Worm (Caenorhabditis elegans) whole organism, L2 larva: ENCODE results near the gene ZK643.6.

ENCODE experiments used
- F13H6.1 ChIP-seq: sonication (generic microtip); optimal IDR thresholded peaks from 2 replicates; lab custom pipeline; 2016; ENCODE audit warnings: missing genetic modification characterization, missing compliant biosample characterization
- ama-1 ChIP-seq: fragments of 150-350 bp; optimal IDR thresholded peaks from 2 replicates; lab custom pipeline; 2018; ENCODE audit warnings: inconsistent platforms
- blmp-1 ChIP-seq: sonication (generic microtip); optimal IDR thresholded peaks from 2 replicates; lab custom pipeline; 2017; ENCODE audit warnings: missing genetic modification characterization, mild to moderate bottlenecking, missing compliant biosample characterization, antibody characterized with exemption, moderate library complexity; ENCODE audit not compliant: insufficient read depth
- lsy-2 ChIP-seq, 2 experiments: fragments of 150-350 bp in 1 of 2; sonication (generic microtip) in 1 of 2; optimal IDR thresholded peaks; 2 replicates each; lab custom pipeline; 2014 to 2017; ENCODE audit warnings: missing biosample characterization in 2 of 2, missing genetic modification characterization in 2 of 2
- mdl-1 ChIP-seq, 2 experiments: fragments of 150-350 bp in 1 of 2; sonication (generic microtip) in 1 of 2; optimal IDR thresholded peaks; 2 replicates each; lab custom pipeline; 2017; ENCODE audit warnings: missing biosample characterization in 2 of 2, missing genetic modification characterization in 2 of 2
- nhr-237 ChIP-seq: fragments of 150-350 bp; optimal IDR thresholded peaks from 2 replicates; lab custom pipeline; 2014; ENCODE audit warnings: missing biosample characterization, missing genetic modification characterization
- skn-1 ChIP-seq: sonication (generic microtip); optimal IDR thresholded peaks from 2 replicates; lab custom pipeline; 2017; ENCODE audit warnings: missing biosample characterization, missing genetic modification characterization
- snpc-4 ChIP-seq: fragments of 150-350 bp; optimal IDR thresholded peaks from 2 replicates; lab custom pipeline; 2014; ENCODE audit warnings: missing biosample characterization, missing genetic modification characterization
- unc-62 ChIP-seq: fragments of 150-350 bp; optimal IDR thresholded peaks from 2 replicates; lab custom pipeline; 2014; ENCODE audit warnings: missing biosample characterization, missing genetic modification reagents, missing genetic modification characterization

DNA sequence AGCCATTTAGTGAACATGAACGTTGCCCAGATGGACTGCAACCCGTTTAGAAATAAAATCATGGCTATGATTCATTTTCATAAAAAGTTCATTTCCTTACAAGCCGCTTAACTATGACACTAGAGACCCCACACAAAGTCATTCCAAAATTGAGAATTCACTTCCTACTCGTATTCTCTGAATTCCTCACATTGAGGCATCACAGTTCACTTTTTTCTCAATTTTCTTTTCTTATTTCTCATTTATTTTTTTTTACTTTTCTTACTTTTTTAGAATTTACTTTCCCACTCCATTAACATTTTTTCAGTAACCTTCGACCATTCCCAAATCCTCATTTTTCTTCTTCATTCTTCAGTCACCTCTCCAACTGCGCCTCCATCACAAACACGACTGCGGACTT lies 16.2 kb downstream of the ZK643.6 start, which contains the start of gene dhrr-1:
- TF ChIP-seq ama-1 (no peak), unc-62 (GFP tag; lab: Kevin White, UChicago) (no peak), F13H6.1 (tag; lab: Kevin White, UChicago) (no peak), snpc-4 (tag; lab: Kevin White, UChicago) (no peak), skn-1 (tag; lab: Kevin White, UChicago) (no peak), blmp-1 (tag; lab: Kevin White, UChicago) (no peak), mdl-1 (tag; optimal IDR thresholded peaks at IDR 0.05; lab: Kevin White, UChicago) (no peak), nhr-237 (no peak), lsy-2 (tag; optimal IDR thresholded peaks at IDR 0.05; lab: Kevin White, UChicago) (no peak)
